Fruit fly (Drosophila melanogaster) whole organism, prepupa: ENCODE measurements around the gene mRpS33.

Experiments
- CG10631 ChIP-seq: fragments of 200-800 bp; sonication (Bioruptor generic); optimal IDR thresholded peaks from 2 replicates; lab custom pipeline; 2016; ENCODE audit warnings: missing biosample characterization, missing genetic modification characterization
- CG11762 ChIP-seq: fragments of 200-800 bp; sonication (Bioruptor generic); optimal IDR thresholded peaks from 3 replicates; lab custom pipeline; 2016; ENCODE audit warnings: missing biosample characterization, missing genetic modification characterization; ENCODE audit not compliant: insufficient read depth
- CG3032 ChIP-seq: fragments of 200-800 bp; optimal IDR thresholded peaks from 2 replicates; lab custom pipeline; 2019; ENCODE audit warnings: missing biosample characterization, mild to moderate bottlenecking, missing genetic modification characterization, moderate library complexity
- CG31627 ChIP-seq: fragments of 200-800 bp; sonication (Bioruptor generic); optimal IDR thresholded peaks from 3 replicates; lab custom pipeline; 2016; ENCODE audit warnings: missing biosample characterization, missing genetic modification characterization
- CG9139 ChIP-seq: fragments of 200-800 bp; sonication (Bioruptor generic); optimal IDR thresholded peaks from 3 replicates; lab custom pipeline; 2017; ENCODE audit warnings: missing biosample characterization, mild to moderate bottlenecking, missing genetic modification characterization
- Eip93F ChIP-seq: fragments of 200-800 bp; sonication (Bioruptor generic); optimal IDR thresholded peaks from 2 replicates; lab custom pipeline; 2016; ENCODE audit warnings: missing biosample characterization, mild to moderate bottlenecking, missing genetic modification characterization
- Ets21C ChIP-seq: fragments of 200-800 bp; sonication (Bioruptor generic); optimal IDR thresholded peaks from 3 replicates; lab custom pipeline; 2016; ENCODE audit warnings: missing biosample characterization, missing genetic modification characterization
- Hr39 ChIP-seq: fragments of 200-800 bp; sonication (Bioruptor generic); optimal IDR thresholded peaks from 2 replicates; lab custom pipeline; 2016; ENCODE audit warnings: missing biosample characterization, missing genetic modification characterization
- Lpt ChIP-seq: fragments of 200-800 bp; sonication (Bioruptor generic); optimal IDR thresholded peaks from 3 replicates; lab custom pipeline; 2016; ENCODE audit warnings: missing biosample characterization, missing genetic modification characterization
- Sox102F ChIP-seq: fragments of 200-800 bp; sonication (Bioruptor generic); optimal IDR thresholded peaks from 2 replicates; lab custom pipeline; 2016; ENCODE audit warnings: missing biosample characterization, mild to moderate bottlenecking, missing genetic modification characterization
- eg ChIP-seq: fragments of 200-800 bp; sonication (Bioruptor generic); IDR thresholded peaks from 3 replicates; pipeline ENCODE4 v1.3.6; 2022; ENCODE audit warnings: missing biosample characterization, missing genetic modification characterization
- esn ChIP-seq: fragments of 200-800 bp; sonication (Bioruptor generic); optimal IDR thresholded peaks from 2 replicates; lab custom pipeline; 2016; ENCODE audit warnings: missing biosample characterization, mild to moderate bottlenecking, missing genetic modification characterization, moderate library complexity
- topi ChIP-seq: fragments of 200-800 bp; sonication (Bioruptor generic); optimal IDR thresholded peaks from 3 replicates; lab custom pipeline; 2016; ENCODE audit warnings: missing biosample characterization, missing genetic modification characterization

DNA sequence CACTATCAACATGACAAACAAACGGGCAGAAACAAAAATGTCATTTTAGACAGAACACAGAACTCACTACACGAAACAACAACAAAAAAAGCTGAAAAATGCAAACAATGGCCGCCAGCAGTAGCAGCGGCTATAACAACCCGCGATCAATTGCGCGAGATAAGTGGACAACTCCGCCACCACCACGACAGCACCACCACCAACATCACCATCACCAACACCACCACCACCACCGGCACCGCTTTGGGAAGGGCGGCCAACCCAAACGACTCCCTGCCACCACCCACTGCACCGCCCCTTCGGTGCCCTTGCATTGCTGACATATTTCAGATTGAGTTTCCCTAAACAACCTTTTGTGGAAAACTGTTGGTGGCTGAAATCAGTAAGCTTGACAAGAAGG is 29.8 kb downstream of the mRpS33 start:
- TF ChIP-seq CG31627 (GFP tag; lab: Kevin White, UChicago) (no peak), Ets21C (GFP tag; lab: Kevin White, UChicago) (no peak), esn (GFP tag; lab: Kevin White, UChicago) (no peak), Sox102F (GFP tag; lab: Kevin White, UChicago) (no peak), topi (GFP tag; lab: Kevin White, UChicago) (no peak), Eip93F (GFP tag; lab: Kevin White, UChicago) (no peak), CG9139 (GFP tag; lab: Kevin White, UChicago) (no peak), CG10631 (GFP tag; lab: Kevin White, UChicago) (no peak), CG3032 (tag; lab: Kevin White, UChicago) (no peak), CG11762 (GFP tag; lab: Kevin White, UChicago) (no peak), Hr39 (GFP tag; lab: Kevin White, UChicago) (no peak), eg (GFP tag; lab: Robert Waterston, UW) (no peak), Lpt (GFP tag; lab: Kevin White, UChicago) (no peak)
